Worm (Caenorhabditis elegans): ENCODE results near the gene byn-1.

The byn-1 gene

ce11 chrIII:6961937-6962504, 30.2 kb downstream of the byn-1 start, which contains the start of the genes rpn-6.1 and F57B9.1:
Gene rpn-6.1 (minus strand): TSS chrIII:6962001.
Gene F57B9.1 (plus strand): TSS chrIII:6962090.
- TF ChIP-seq lsy-2 (tag; optimal IDR thresholded peaks at IDR 0.05), result peak in 1 of 2 experiments; percentile 62
- TF ChIP-seq nhr-129 (tag; optimal IDR thresholded peaks at IDR 0.05), result peak; percentile 36
- peak; percentile 12 for TF ChIP-seq skn-1 (tag; optimal IDR thresholded peaks at IDR 0.05)
- peak; percentile 48 for TF ChIP-seq C34F6.9 (tag; optimal IDR thresholded peaks at IDR 0.05)
- peak; percentile 21 for TF ChIP-seq crh-2 (tag; optimal IDR thresholded peaks at IDR 0.05)
- TF ChIP-seq sma-9 (GFP tag; optimal IDR thresholded peaks at IDR 0.05), result peak; percentile 60
- TF ChIP-seq sma-9 (tag; optimal IDR thresholded peaks at IDR 0.05), result no peak
- no peak for TF ChIP-seq nhr-25 (tag; optimal IDR thresholded peaks at IDR 0.05)
- TF ChIP-seq fos-1 (tag; optimal IDR thresholded peaks at IDR 0.05), result peak; percentile 82
- TF ChIP-seq elt-1 (tag; optimal IDR thresholded peaks at IDR 0.05), result no peak

- peak; percentile 34 for TF ChIP-seq crh-2 (tag; optimal IDR thresholded peaks at IDR 0.05)
- TF ChIP-seq ama-1 (optimal IDR thresholded peaks at IDR 0.05), result no peak
- peak; percentile 32 for TF ChIP-seq sma-9 (GFP tag; optimal IDR thresholded peaks at IDR 0.05)
- no peak for TF ChIP-seq sma-9 (tag; optimal IDR thresholded peaks at IDR 0.05)
- TF ChIP-seq sma-3 (GFP tag; optimal IDR thresholded peaks at IDR 0.05), result no peak
- peak; percentile 60 to 87 for TF ChIP-seq lsy-2 (tag; optimal IDR thresholded peaks at IDR 0.05)
- peak; percentile 86 for TF ChIP-seq gmeb-1 (tag; optimal IDR thresholded peaks at IDR 0.05)
- TF ChIP-seq unc-55 (GFP tag; optimal IDR thresholded peaks at IDR 0.05), result peak; percentile 77
- TF ChIP-seq R02D3.7 (tag; optimal IDR thresholded peaks at IDR 0.05), result peak; percentile 80
- TF ChIP-seq skn-1 (tag; optimal IDR thresholded peaks at IDR 0.05), result no peak
- peak; percentile 71 for TF ChIP-seq C34F6.9 (tag; optimal IDR thresholded peaks at IDR 0.05)
- peak; percentile 28 for TF ChIP-seq lin-13 (GFP tag; optimal IDR thresholded peaks at IDR 0.05)
- TF ChIP-seq lin-11 (tag; optimal IDR thresholded peaks at IDR 0.05), result no peak
- peak; percentile 57 for TF ChIP-seq nhr-129 (tag; optimal IDR thresholded peaks at IDR 0.05)
Observed at ce11 chrIII:6968080-6968639, 36.4 kb downstream of the byn-1 start, which contains the start of gene panl-2. Gene panl-2 (minus strand): TSS chrIII:6968130.

DNA sequence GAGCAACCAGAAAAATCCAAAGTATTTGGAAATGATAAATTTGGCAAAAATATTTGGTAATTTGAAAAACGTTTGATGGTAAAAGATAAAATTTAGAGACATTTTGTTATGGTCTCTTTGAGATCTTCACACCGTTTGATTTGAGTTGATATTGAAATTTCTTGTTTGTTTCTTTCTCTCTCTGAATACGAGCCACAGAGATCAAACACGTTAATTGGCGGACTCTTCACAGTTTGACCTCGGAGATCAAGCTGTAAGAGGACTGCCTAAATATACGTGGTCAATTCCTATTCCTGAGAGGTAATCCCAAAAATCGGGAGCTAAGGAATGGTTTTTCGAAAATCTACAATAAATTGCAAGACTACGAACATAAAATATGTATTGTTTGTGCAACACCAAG, 36.9 kb downstream of the byn-1 start:
- TF ChIP-seq elt-1 (tag; optimal IDR thresholded peaks at IDR 0.05), result no peak
- no peak for TF ChIP-seq egl-27 (tag; optimal IDR thresholded peaks at IDR 0.05)

ce11 chrIII:6969090-6969489, 37.3 kb downstream of the byn-1 start, which contains the start of gene F31E3.12:
Gene F31E3.12 (plus strand): TSS chrIII:6969390.
- no peak for TF ChIP-seq ama-1 (optimal IDR thresholded peaks at IDR 0.05)
- TF ChIP-seq nhr-77 (tag; optimal IDR thresholded peaks at IDR 0.05), result no peak
- no peak for TF ChIP-seq unc-55 (GFP tag; optimal IDR thresholded peaks at IDR 0.05)
- TF ChIP-seq aly-2 (tag; optimal IDR thresholded peaks at IDR 0.05), result no peak
- no peak for TF ChIP-seq ceh-82 (tag; optimal IDR thresholded peaks at IDR 0.05)
- no peak for TF ChIP-seq alr-1 (tag; optimal IDR thresholded peaks at IDR 0.05)
- no peak for TF ChIP-seq nhr-6 (tag; optimal IDR thresholded peaks at IDR 0.05)
- TF ChIP-seq ceh-16 (tag; optimal IDR thresholded peaks at IDR 0.05), result no peak
- TF ChIP-seq nhr-129 (tag; optimal IDR thresholded peaks at IDR 0.05), result no peak
- no peak for TF ChIP-seq ztf-1 (GFP tag; conservative IDR thresholded peaks at IDR 0.05)

- TF ChIP-seq Y55F3AM.14 (GFP tag; optimal IDR thresholded peaks at IDR 0.05), result peak; percentile 20
- TF ChIP-seq lsy-2 (tag; optimal IDR thresholded peaks at IDR 0.05), result peak in 1 of 2 experiments; percentile 2
- TF ChIP-seq nhr-21 (tag; optimal IDR thresholded peaks at IDR 0.05), result peak; percentile 6
- no peak for TF ChIP-seq crh-2 (tag; optimal IDR thresholded peaks at IDR 0.05)
Observed at ce11 chrIII:6969781-6970342, 38.1 kb downstream of the byn-1 start.

ce11 chrIII:6970744-6971143, 38.9 kb downstream of the byn-1 start:
- no peak for TF ChIP-seq elt-1 (tag; optimal IDR thresholded peaks at IDR 0.05)
- TF ChIP-seq ztf-1 (GFP tag; conservative IDR thresholded peaks at IDR 0.05), result no peak
- TF ChIP-seq sem-4 (tag; optimal IDR thresholded peaks at IDR 0.05), result no peak
- TF ChIP-seq unc-39 (tag; optimal IDR thresholded peaks at IDR 0.05), result no peak
- TF ChIP-seq nhr-6 (tag; optimal IDR thresholded peaks at IDR 0.05), result no peak
- TF ChIP-seq Y55F3AM.14 (GFP tag; optimal IDR thresholded peaks at IDR 0.05), result no peak
- no peak for TF ChIP-seq C34F6.9 (tag; optimal IDR thresholded peaks at IDR 0.05)
- TF ChIP-seq fos-1 (tag; optimal IDR thresholded peaks at IDR 0.05), result no peak
- TF ChIP-seq snpc-4 (tag; optimal IDR thresholded peaks at IDR 0.05), result no peak
- TF ChIP-seq unc-55 (GFP tag; optimal IDR thresholded peaks at IDR 0.05), result no peak
- no peak for TF ChIP-seq lsy-2 (tag; optimal IDR thresholded peaks at IDR 0.05)
- TF ChIP-seq crh-2 (tag; optimal IDR thresholded peaks at IDR 0.05), result no peak
- TF ChIP-seq nhr-237 (tag; optimal IDR thresholded peaks at IDR 0.05), result no peak
- no peak for TF ChIP-seq elt-3 (tag; optimal IDR thresholded peaks at IDR 0.05)
- no peak for TF ChIP-seq ztf-11 (tag; optimal IDR thresholded peaks at IDR 0.05)
